Fruit fly (Drosophila melanogaster): ENCODE measurements around the gene C15.
A peak's percentile ranks its signal among the peaks of the same experiment; 100 is the strongest.

C15 gene

dm6 chr3R:21561427-21561872 lies 61.7 kb downstream of the C15 start (continued):
- TF ChIP-seq CG34224 (GFP tag; IDR thresholded peaks at IDR 0.05; ENCODE audit: partially characterized antibody) (peak; percentile 24; the same call in 1 of the 3 replicates), her (GFP tag; optimal IDR thresholded peaks at IDR 0.05) (no peak), B-H1 (GFP tag; IDR thresholded peaks at IDR 0.05) (no peak), CG11560 (tag; IDR thresholded peaks at IDR 0.05) (no peak), CG3838 (GFP tag; optimal IDR thresholded peaks at IDR 0.05) (no peak), wek (GFP tag; optimal IDR thresholded peaks at IDR 0.05) (peak; percentile 25), fd3F (GFP tag; optimal IDR thresholded peaks at IDR 0.05) (no peak), CG30403 (GFP tag; optimal IDR thresholded peaks at IDR 0.05) (no peak), Ets97D (GFP tag; optimal IDR thresholded peaks at IDR 0.05) (peak; percentile 70)
